Fruit fly (Drosophila melanogaster) ovary, adult (tissue): Measurements from ENCODE around the gene dtn.
A peak's percentile ranks its signal among the peaks of the same experiment; 100 is the strongest.

Experiments
- CG17801 ChIP-seq: fragments of 200-800 bp; optimal IDR thresholded peaks from 2 replicates; lab custom pipeline; 2019; ENCODE audit warnings: missing biosample characterization, mild to moderate bottlenecking, missing genetic modification characterization, moderate library complexity; ENCODE audit not compliant: partially characterized antibody

dtn gene

dm6 chrX:6225472-6226049, at the start of gene dtn:
TSS of gene dtn (plus strand) at chrX:6225647.
- TF ChIP-seq CG17801 (GFP tag; lab: Kevin White, UChicago) = no peak

dm6 chrX:6179428-6179827, 46.0 kb upstream of the dtn start:
- no peak for TF ChIP-seq CG17801 (GFP tag; lab: Kevin White, UChicago)

- no peak for TF ChIP-seq CG17801 (GFP tag; lab: Kevin White, UChicago)
Observed at dm6 chrX:6192332-6192731, 33.1 kb upstream of the dtn start, which contains the start of gene Ca-alpha1T. TSS of gene Ca-alpha1T (minus strand) at chrX:6192483.

- TF ChIP-seq CG17801 (GFP tag; lab: Kevin White, UChicago) = no peak
Observed at dm6 chrX:6193183-6193810, 32.1 kb upstream of the dtn start.

- TF ChIP-seq CG17801 (GFP tag; lab: Kevin White, UChicago) = no peak
Observed at dm6 chrX:6196339-6196738, 29.1 kb upstream of the dtn start, which contains the start of gene CG32750. TSS of gene CG32750 (minus strand) at chrX:6196439.

dm6 chrX:6198554-6198953, 26.9 kb upstream of the dtn start, which contains the start of gene CG32751:
TSS of gene CG32751 (minus strand) at chrX:6198654.
- no peak for TF ChIP-seq CG17801 (GFP tag; lab: Kevin White, UChicago)

dm6 chrX:6199791-6200190, 25.7 kb upstream of the dtn start, which contains the start of gene CG43090:
TSS of gene CG43090 (minus strand) at chrX:6199891.
- no peak for TF ChIP-seq CG17801 (GFP tag; lab: Kevin White, UChicago)

dm6 chrX:6201459-6201858, 24.0 kb upstream of the dtn start:
- TF ChIP-seq CG17801 (GFP tag; lab: Kevin White, UChicago) = no peak

- no peak for TF ChIP-seq CG17801 (GFP tag; lab: Kevin White, UChicago)
Observed at dm6 chrX:6202509-6202979, 22.9 kb upstream of the dtn start, which contains the start of gene vanin-like. TSS of gene vanin-like (minus strand) at chrX:6202559.

- TF ChIP-seq CG17801 (GFP tag; lab: Kevin White, UChicago) = no peak
Observed at dm6 chrX:6205099-6205498, 20.3 kb upstream of the dtn start.

dm6 chrX:6216650-6217049, 8.8 kb upstream of the dtn start:
- TF ChIP-seq CG17801 (GFP tag; lab: Kevin White, UChicago) = no peak

dm6 chrX:6219227-6219626, 6.2 kb upstream of the dtn start, which contains the start of gene Btnd:
TSS of gene Btnd (minus strand) at chrX:6219327.
- TF ChIP-seq CG17801 (GFP tag; lab: Kevin White, UChicago) = no peak

- TF ChIP-seq CG17801 (GFP tag; lab: Kevin White, UChicago) = peak; percentile 15
Observed at dm6 chrX:6219845-6220345, 5.6 kb upstream of the dtn start, which contains the start of gene Efr. TSS of gene Efr (plus strand) at chrX:6219957.

- peak; percentile 89 for TF ChIP-seq CG17801 (GFP tag; lab: Kevin White, UChicago)
Observed at dm6 chrX:6224225-6225190, 939 bp upstream of the dtn start, which contains the start of gene sqh. TSS of gene sqh (minus strand) at chrX:6225140.
